Worm (Caenorhabditis elegans) whole organism, L4/young adult: ENCODE measurements around the gene usp-14.

Experiments
- W03F9.2 ChIP-seq: fragments of 150-350 bp; optimal IDR thresholded peaks from 2 replicates; lab custom pipeline; 2014; ENCODE audit warnings: missing biosample characterization, missing genetic modification characterization
- dao-5 ChIP-seq: sonication (generic microtip); optimal IDR thresholded peaks from 2 replicates; lab custom pipeline; 2016; ENCODE audit warnings: missing genotype, missing genetic modification characterization, moderate library complexity, missing compliant biosample characterization
- him-1 ChIP-seq: sonication (generic microtip); optimal IDR thresholded peaks from 2 replicates; lab custom pipeline; 2016; ENCODE audit warnings: missing genotype, missing genetic modification reagents, missing genetic modification characterization, missing compliant biosample characterization

ce11 chrII:14483813-14484212, 4.7 kb downstream of the usp-14 start:
- TF ChIP-seq him-1 (no peak), W03F9.2 (tag; lab: Kevin White, UChicago) (no peak), dao-5 (tag; lab: Kevin White, UChicago) (no peak)
